Worm (Caenorhabditis elegans) whole organism, early embryonic: ENCODE results near the gene fipr-9.

Experiments used
- B0310.2 ChIP-seq: sonication (generic microtip); optimal IDR thresholded peaks from 2 replicates; lab custom pipeline; 2016; ENCODE audit warnings: mild to moderate bottlenecking, missing genetic modification characterization, missing compliant biosample characterization
- F13C5.2 ChIP-seq: sonication (generic microtip); optimal IDR thresholded peaks from 2 replicates; lab custom pipeline; 2017; ENCODE audit warnings: mild to moderate bottlenecking, missing genetic modification characterization, inconsistent platforms, missing compliant biosample characterization
- aly-1 ChIP-seq: sonication (generic microtip); optimal IDR thresholded peaks from 2 replicates; lab custom pipeline; 2016; ENCODE audit warnings: missing genetic modification characterization, missing compliant biosample characterization
- ama-1 ChIP-seq: fragments of 150-350 bp; optimal IDR thresholded peaks from 2 replicates; lab custom pipeline; 2014
- ceh-13 ChIP-seq: fragments of 200-800 bp; sonication (Bioruptor generic); optimal IDR thresholded peaks from 2 replicates; lab custom pipeline; 2018; ENCODE audit warnings: mild to moderate bottlenecking, missing genetic modification characterization, missing compliant biosample characterization
- ets-7 ChIP-seq: sonication (generic microtip); optimal IDR thresholded peaks from 2 replicates; lab custom pipeline; 2016; ENCODE audit warnings: missing genotype, missing genetic modification characterization, missing compliant biosample characterization
- flt-1 ChIP-seq: fragments of 200-800 bp; sonication (Bioruptor generic); IDR thresholded peaks from 2 replicates; pipeline ENCODE4 v1.3.6; 2022; ENCODE audit warnings: missing genetic modification characterization, missing compliant biosample characterization
- hmg-4 ChIP-seq: fragments of 200-800 bp; sonication (Bioruptor generic); optimal IDR thresholded peaks from 2 replicates; lab custom pipeline; 2018; ENCODE audit warnings: mild to moderate bottlenecking, missing genetic modification characterization, missing compliant biosample characterization
- hnd-1 ChIP-seq: sonication (generic microtip); optimal IDR thresholded peaks from 2 replicates; lab custom pipeline; 2016; ENCODE audit warnings: missing genetic modification characterization, missing compliant biosample characterization
- pes-1 ChIP-seq: fragments of 200-800 bp; sonication (Bioruptor generic); IDR thresholded peaks from 2 replicates; pipeline ENCODE4 v1.3.6; 2022; ENCODE audit warnings: missing genetic modification reagents, missing genetic modification characterization, missing compliant biosample characterization
- scrt-1 ChIP-seq: fragments of 200-800 bp; sonication (Bioruptor generic); IDR thresholded peaks from 2 replicates; pipeline ENCODE4 v1.3.6; 2022; ENCODE audit warnings: missing genetic modification characterization, missing compliant biosample characterization
- sea-1 ChIP-seq: fragments of 200-800 bp; sonication (Bioruptor generic); conservative IDR thresholded peaks from 2 replicates; pipeline ENCODE4 v1.3.6; 2022; ENCODE audit warnings: missing genetic modification characterization, missing compliant biosample characterization
- tbx-11 ChIP-seq: fragments of 200-800 bp; sonication (Bioruptor generic); IDR thresholded peaks from 2 replicates; pipeline ENCODE4 v1.3.6; 2022; ENCODE audit warnings: missing genetic modification characterization, missing compliant biosample characterization
- tra-4 ChIP-seq: sonication (generic microtip); optimal IDR thresholded peaks from 2 replicates; lab custom pipeline; 2017; ENCODE audit warnings: missing genetic modification characterization, missing compliant biosample characterization

DNA sequence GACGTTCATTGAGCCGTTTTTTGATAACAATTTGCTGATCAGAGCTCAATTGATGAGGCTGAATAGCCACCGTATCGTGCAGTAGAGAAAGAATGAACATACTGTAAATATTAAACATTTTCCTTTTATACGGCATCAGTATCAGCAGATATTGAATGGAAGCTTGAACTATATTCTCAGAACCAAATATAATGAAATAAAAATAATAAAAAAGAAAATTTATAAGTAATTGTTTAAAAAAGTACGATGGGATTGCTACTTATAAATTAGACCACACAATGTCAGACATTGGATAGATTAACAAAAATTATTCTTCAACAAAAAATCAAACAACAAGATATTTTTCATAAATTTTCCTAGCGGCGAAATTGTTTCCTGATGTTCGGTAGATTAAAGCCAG, 15.0 kb upstream of the fipr-9 start, which contains the start of gene rpc-25:
- no peak for TF ChIP-seq flt-1 (GFP tag; lab: Robert Waterston, UW)
- TF ChIP-seq ama-1 (lab: Kevin White, UChicago) = no peak
- no peak for TF ChIP-seq B0310.2 (tag; lab: Kevin White, UChicago)
- TF ChIP-seq tbx-11 (GFP tag; lab: Robert Waterston, UW) = no peak
- no peak for TF ChIP-seq aly-1 (tag; lab: Kevin White, UChicago)
- TF ChIP-seq ets-7 = no peak
- TF ChIP-seq hmg-4 (GFP tag; lab: Kevin White, UChicago) = no peak
- TF ChIP-seq tra-4 (tag; lab: Kevin White, UChicago) = no peak
- TF ChIP-seq scrt-1 (GFP tag; lab: Robert Waterston, UW) = no peak
- TF ChIP-seq hnd-1 = no peak
- no peak for TF ChIP-seq pes-1
- no peak for TF ChIP-seq ceh-13 (GFP tag; lab: Kevin White, UChicago)
- TF ChIP-seq F13C5.2 (tag; lab: Kevin White, UChicago) = no peak
- TF ChIP-seq sea-1 (GFP tag; lab: Robert Waterston, UW) = no peak
